Worm (Caenorhabditis elegans): ENCODE data around the gene his-4.

DNA sequence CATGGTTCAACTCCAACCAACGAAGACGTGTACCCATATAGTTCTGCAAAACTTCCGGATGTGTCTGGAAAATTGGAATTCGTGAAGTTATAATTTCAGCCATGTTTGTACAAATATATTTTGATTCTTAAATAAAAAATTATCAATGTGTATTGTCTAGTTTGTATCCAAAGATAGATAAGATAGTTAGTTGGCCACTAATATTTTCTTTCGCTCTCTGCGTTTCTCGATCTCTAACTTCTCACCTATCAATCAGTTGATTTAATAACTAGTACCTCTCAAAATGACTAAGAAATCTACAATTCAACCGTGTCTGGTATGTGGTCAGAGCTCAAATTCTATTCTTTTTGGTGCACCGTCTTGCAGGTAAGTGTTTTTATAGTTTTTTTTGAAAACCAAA lies 30.9 kb upstream of the his-4 start, which contains the start of gene nhr-176:
- TF ChIP-seq nhr-23 (tag; optimal IDR thresholded peaks at IDR 0.05) (no peak), nhr-25 (tag; optimal IDR thresholded peaks at IDR 0.05) (no peak), nhr-10 (tag; optimal IDR thresholded peaks at IDR 0.05) (no peak), lin-13 (GFP tag; optimal IDR thresholded peaks at IDR 0.05) (no peak), fos-1 (tag; optimal IDR thresholded peaks at IDR 0.05) (peak; percentile 9), egl-27 (tag; optimal IDR thresholded peaks at IDR 0.05) (no peak), lin-39 (tag; optimal IDR thresholded peaks at IDR 0.05) (no peak)

Data from whole organism, L2 larva.